Fruit fly (Drosophila melanogaster): ENCODE results near the gene CG5715.
A peak's percentile ranks its signal among the peaks of the same experiment; 100 is the strongest.

The CG5715 gene

DNA sequence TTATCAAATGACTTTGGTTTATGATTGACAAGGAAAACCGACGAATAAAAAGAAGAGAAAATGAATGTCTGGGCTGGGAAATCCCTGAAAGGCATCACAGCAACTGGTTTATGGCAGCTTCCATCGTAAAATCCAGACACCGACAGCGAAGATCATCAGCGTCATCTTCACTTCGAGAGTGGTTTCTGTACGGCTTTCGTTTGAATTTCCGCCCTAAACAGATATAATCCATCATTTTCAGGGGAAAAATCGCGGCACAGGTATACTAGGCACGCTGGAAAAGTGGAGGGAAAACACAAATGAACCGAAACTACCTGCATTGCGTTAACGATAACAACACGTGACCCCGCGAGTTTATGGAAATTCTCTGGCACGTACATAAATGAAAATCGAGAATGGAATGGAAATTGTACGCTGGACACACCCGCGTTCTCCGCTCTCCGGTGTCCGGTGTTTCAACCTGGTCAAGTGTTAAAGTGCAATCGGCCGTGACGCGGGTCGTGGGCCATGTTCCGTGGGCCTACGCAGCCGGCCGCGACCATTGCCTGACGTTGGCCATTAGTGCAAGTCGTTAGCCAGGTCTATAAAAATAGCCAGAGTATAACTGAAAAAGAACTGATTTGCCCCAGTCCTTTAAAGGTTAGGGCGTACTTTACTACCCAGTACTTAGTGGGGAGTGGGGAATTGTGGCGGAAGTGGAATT is 3.4 kb upstream of the CG5715 start:
- TF ChIP-seq EcR (GFP tag; optimal IDR thresholded peaks at IDR 0.05), result no peak
- TF ChIP-seq CG8478 (optimal IDR thresholded peaks at IDR 0.05), result no peak
- TF ChIP-seq usp (GFP tag; optimal IDR thresholded peaks at IDR 0.05), result no peak
- TF ChIP-seq Dll (optimal IDR thresholded peaks at IDR 0.05), result no peak
- TF ChIP-seq pan (optimal IDR thresholded peaks at IDR 0.05), result no peak
- TF ChIP-seq psq (optimal IDR thresholded peaks at IDR 0.05), result no peak

DNA sequence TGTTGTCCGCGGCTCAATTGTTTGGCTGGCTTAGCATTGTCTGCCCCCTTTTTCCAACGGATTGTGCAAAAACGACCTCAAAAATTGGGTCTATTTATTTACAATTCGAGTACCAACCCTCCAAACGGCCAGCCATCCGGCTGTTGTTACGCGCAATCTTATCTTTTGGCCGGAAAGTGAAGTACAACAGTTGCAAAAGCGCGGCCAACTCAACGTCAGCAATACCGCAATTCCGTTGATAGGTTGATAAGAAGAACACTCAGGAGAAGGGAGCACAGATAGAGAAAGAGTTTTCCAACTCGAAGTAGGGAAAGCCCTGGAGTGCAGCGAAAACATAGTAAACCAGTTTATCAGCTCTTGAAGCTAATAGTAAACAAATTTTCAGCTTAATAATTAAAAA is 2.7 kb upstream of the CG5715 start:
- TF ChIP-seq psq (optimal IDR thresholded peaks at IDR 0.05) (no peak), Dll (optimal IDR thresholded peaks at IDR 0.05) (no peak), CG8478 (optimal IDR thresholded peaks at IDR 0.05) (no peak), EcR (GFP tag; optimal IDR thresholded peaks at IDR 0.05) (no peak), pan (optimal IDR thresholded peaks at IDR 0.05) (no peak), usp (GFP tag; optimal IDR thresholded peaks at IDR 0.05) (no peak)

DNA sequence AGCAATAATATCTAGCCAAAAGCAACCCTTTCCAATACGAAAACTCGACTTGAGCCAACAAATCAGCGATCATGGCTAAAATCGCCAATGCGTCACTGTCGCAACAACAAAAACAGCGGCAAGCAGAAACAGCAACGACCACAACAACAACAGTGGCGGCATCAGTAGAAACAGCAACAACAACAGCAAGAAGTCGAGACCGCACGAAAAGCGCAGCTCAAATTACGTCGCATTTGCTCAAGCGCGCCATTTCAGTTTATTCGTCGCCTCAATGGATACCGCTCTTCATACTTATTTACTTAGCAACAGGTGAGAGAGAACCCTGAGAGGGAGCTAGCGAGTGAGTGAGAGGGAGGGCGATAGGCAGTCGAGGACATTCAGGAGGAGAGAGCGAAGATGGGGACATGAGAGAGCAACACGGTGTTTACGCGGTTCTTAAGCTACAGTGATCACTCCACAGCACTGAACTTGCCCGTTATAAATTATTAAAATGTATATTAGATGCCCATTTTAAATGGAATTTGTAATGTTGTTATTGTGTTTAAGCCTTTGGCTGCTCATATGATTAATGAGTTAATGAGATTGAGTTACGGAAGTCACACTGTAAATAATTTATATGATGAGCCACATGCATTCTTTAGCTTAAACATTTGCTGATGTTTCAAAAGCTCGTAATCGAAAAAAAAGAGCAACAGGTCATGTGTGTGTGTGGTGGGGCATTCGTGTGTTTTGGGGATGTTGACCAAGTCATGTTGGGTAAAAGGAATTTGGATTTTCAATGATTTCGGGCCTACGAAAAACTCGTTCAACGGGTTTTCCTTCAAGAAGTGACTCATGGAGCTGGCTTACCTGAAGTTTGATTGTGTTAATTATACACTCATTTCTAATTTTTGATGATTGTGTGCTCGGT is 1.6 kb upstream of the CG5715 start:
- TF ChIP-seq pan (optimal IDR thresholded peaks at IDR 0.05) (no peak), usp (GFP tag; optimal IDR thresholded peaks at IDR 0.05) (no peak), psq (optimal IDR thresholded peaks at IDR 0.05) (no peak), EcR (GFP tag; optimal IDR thresholded peaks at IDR 0.05) (no peak), Dll (optimal IDR thresholded peaks at IDR 0.05) (no peak), CG8478 (optimal IDR thresholded peaks at IDR 0.05) (no peak)

DNA sequence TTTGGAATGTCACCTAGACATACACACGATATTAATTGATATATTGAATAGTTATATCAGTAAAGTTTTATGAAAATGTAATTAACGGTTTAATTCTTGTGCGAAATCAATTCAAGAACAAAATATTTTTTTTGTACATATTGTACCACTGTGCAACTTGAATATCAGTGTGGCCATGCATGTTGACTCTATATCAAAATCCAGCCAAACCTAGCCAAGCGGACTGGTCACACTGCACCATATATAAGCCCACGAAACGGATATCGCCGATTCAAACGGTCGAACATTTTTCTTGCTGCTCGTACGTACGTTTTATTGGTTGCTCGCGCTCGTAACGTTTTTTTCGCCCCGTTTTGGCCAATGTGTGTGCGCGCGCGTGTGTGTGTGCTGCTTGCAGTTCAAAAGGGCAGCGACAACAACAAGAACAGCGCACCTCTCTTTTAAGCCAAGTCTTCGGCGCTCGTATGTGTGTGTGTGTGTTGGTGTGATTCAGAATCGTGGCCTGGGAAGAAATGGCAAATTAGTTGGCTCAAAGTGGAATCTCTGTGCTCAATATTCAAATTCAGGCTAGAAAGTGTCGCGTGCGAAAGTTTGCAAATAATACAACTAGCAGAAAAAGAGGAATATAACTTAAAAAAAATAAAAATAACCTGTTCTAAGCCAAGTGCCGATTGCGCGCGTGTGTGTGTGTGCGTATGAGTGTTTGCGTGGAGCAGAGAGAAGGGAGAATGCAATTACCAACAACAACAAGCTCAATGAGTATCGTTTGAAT is 771 bp upstream of the CG5715 start, which contains the start of gene crb:
Gene crb, plus strand, starts transcription at position 295 of the 772 bp plus-strand sequence.
- no peak for TF ChIP-seq pan (optimal IDR thresholded peaks at IDR 0.05)
- TF ChIP-seq psq (optimal IDR thresholded peaks at IDR 0.05), result no peak
- no peak for TF ChIP-seq CG8478 (optimal IDR thresholded peaks at IDR 0.05)
- no peak for TF ChIP-seq Dll (optimal IDR thresholded peaks at IDR 0.05)
- no peak for TF ChIP-seq usp (GFP tag; optimal IDR thresholded peaks at IDR 0.05)
- no peak for TF ChIP-seq EcR (GFP tag; optimal IDR thresholded peaks at IDR 0.05)

DNA sequence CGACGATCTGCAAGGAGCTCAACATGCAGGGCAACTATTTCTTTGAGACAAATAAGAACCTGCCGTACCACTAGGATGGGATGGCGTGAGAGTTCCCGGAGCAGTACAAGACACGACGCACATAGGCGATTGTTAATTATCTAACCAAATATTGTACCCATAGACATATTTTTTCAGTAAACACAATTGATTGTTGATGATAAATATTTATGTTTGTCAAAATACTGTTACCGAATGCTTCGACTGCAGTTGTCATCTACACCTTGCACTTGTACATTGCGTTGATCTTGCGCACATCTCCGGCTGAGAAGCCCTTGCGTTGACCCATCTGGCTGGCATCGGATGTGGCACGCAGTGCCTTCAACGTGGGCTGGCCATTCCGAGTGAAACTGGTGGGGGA is 1.0 kb downstream of the CG5715 start:
- TF ChIP-seq CG8478 (optimal IDR thresholded peaks at IDR 0.05) (no peak), EcR (GFP tag; optimal IDR thresholded peaks at IDR 0.05) (no peak), pan (optimal IDR thresholded peaks at IDR 0.05) (no peak), usp (GFP tag; optimal IDR thresholded peaks at IDR 0.05) (no peak), psq (optimal IDR thresholded peaks at IDR 0.05) (no peak)

DNA sequence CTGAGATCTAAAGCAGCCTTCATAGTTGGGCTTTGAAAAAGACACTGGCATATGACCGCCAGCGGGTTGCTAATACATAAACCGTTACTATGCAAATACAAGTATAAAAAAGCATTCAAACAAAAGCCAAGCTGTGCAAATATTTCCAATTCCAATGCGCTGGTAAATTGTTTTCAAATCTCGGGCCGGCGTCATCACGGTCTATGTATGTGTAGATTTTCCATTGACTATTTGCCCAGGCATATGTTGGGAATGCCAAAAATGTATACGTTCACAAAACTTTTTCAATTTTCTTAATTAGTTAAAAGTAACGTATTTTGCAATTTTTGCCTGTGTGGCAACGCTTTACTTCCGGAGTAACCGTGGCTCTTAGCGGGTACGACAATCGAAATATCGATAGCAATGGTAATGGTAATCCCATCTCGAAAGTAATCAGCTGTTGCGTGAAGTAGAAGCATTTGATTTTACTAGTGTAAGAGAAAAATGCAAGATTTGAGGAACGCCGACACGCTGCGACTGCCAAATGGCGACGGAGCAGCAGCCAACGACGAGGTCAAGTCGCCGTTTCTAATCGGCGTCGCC is 4.3 kb downstream of the CG5715 start, which contains the start of the genes CG34290 and Uck:
Gene CG34290, minus strand, starts transcription at position 51 of the 582 bp plus-strand sequence.
Gene Uck, plus strand, starts transcription at position 405 of the 582 bp plus-strand sequence.
- TF ChIP-seq Dll (optimal IDR thresholded peaks at IDR 0.05) (no peak), usp (GFP tag; optimal IDR thresholded peaks at IDR 0.05) (no peak)

DNA sequence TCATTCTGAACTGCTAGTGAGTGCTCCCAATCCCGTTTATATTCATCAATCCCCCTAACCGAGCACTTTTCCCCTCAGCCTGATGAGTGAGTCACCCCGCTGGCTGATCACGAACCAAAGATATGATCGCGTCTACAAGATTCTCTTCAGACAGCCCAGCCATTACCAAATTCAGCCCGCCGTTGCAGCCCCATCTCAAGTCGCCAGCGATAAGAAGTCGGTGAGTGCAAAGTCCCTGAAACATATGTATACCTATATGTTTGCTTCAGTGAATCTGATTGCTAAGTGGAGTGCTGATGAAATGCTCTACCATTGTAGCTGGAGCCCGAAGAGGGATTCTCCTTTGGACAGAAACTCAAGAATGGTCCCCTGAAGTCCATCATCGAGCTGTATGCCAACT is 7.0 kb downstream of the CG5715 start:
- TF ChIP-seq pan (optimal IDR thresholded peaks at IDR 0.05), result no peak
- TF ChIP-seq psq (optimal IDR thresholded peaks at IDR 0.05), result no peak
- TF ChIP-seq Dll (optimal IDR thresholded peaks at IDR 0.05), result no peak
- TF ChIP-seq usp (GFP tag; optimal IDR thresholded peaks at IDR 0.05), result no peak
- no peak for TF ChIP-seq CG8478 (optimal IDR thresholded peaks at IDR 0.05)
- no peak for TF ChIP-seq EcR (GFP tag; optimal IDR thresholded peaks at IDR 0.05)

DNA sequence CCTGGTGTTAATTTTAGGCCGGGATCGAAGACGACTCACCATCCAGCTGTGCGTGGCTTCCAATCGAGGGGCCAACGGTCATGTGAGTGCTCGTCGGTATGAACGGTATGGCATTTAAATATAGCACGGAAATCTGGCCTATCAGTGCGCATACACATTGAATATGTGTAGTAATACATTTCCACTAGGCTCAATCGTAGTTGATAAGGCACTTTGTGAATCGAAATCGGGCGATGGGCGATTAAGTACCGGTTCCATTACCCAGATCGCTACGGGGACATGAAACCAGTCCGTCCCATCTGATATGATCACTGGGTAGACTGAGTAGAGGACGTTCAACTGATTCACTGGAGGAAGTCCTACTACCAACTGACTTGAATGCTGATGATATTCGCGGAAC is 8.8 kb downstream of the CG5715 start:
- TF ChIP-seq EcR (GFP tag; optimal IDR thresholded peaks at IDR 0.05) (no peak), usp (GFP tag; optimal IDR thresholded peaks at IDR 0.05) (no peak), psq (optimal IDR thresholded peaks at IDR 0.05) (no peak), Dll (optimal IDR thresholded peaks at IDR 0.05) (no peak), pan (optimal IDR thresholded peaks at IDR 0.05) (no peak), CG8478 (optimal IDR thresholded peaks at IDR 0.05) (no peak)

DNA sequence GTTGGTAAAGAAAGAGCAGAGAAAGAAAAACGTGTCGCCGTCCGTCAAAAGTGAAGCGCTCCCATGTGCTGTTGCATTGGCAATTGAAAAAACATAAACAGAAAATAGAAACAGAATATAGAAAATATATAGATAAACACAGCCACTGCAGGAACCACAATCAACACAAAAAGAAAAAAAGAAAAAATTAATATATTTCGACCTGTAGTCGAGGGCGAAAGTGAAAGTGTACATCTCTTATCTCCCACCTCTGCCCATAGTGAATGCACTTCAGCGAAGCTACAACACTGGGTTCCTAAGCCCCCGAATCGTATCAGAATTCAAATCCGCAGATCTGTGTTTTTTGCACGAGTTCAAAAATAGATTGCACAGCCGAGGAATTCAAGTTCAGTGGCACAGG is 10.0 kb downstream of the CG5715 start:
- TF ChIP-seq pan (optimal IDR thresholded peaks at IDR 0.05), result no peak
- no peak for TF ChIP-seq psq (optimal IDR thresholded peaks at IDR 0.05)
- no peak for TF ChIP-seq EcR (GFP tag; optimal IDR thresholded peaks at IDR 0.05)
- TF ChIP-seq usp (GFP tag; optimal IDR thresholded peaks at IDR 0.05), result no peak
- TF ChIP-seq Dll (optimal IDR thresholded peaks at IDR 0.05), result no peak
- no peak for TF ChIP-seq CG8478 (optimal IDR thresholded peaks at IDR 0.05)

DNA sequence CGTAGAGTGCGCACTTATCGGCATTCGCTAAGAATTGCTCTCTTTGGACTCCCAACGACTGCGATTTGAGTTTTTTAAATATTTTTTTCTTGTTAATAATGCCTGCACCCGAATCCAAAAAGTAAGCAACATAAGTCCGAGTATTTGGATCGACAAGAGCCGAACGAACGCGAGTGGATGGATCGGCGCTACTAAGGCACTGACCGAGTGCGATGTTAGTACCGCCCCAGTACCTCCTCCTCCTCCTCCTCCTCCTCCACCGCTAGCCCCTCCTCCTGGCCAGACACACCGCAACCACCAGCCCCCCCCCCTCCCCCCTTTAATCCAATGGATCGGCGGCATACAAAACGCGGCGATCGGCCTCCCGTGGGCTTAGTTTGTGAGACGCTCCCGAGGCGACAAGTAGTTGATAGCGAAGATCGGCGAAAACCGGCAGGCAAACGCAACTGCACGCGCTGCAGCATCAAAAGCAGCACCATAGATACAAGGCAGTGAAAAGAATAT is 10.6 kb downstream of the CG5715 start, which contains the start of gene CG6356:
Gene CG6356, plus strand, starts transcription at position 374 of the 504 bp plus-strand sequence.
- TF ChIP-seq psq (optimal IDR thresholded peaks at IDR 0.05) (no peak), EcR (GFP tag; optimal IDR thresholded peaks at IDR 0.05) (peak in 1 of 2 experiments; percentile 48)
